Worm (Caenorhabditis elegans) whole organism, early embryonic: Measurements from ENCODE around the gene sdz-28.

Source experiments
- F13C5.2 ChIP-seq: sonication (generic microtip); optimal IDR thresholded peaks from 2 replicates; lab custom pipeline; 2017; ENCODE audit warnings: mild to moderate bottlenecking, missing genetic modification characterization, inconsistent platforms, missing compliant biosample characterization
- ama-1 ChIP-seq: fragments of 150-350 bp; optimal IDR thresholded peaks from 2 replicates; lab custom pipeline; 2014
- ceh-13 ChIP-seq: fragments of 200-800 bp; sonication (Bioruptor generic); optimal IDR thresholded peaks from 2 replicates; lab custom pipeline; 2018; ENCODE audit warnings: mild to moderate bottlenecking, missing genetic modification characterization, missing compliant biosample characterization
- ceh-36 ChIP-seq: sonication (generic microtip); optimal IDR thresholded peaks from 2 replicates; lab custom pipeline; 2016; ENCODE audit warnings: missing genetic modification characterization, inconsistent platforms, missing compliant biosample characterization
- flt-1 ChIP-seq: fragments of 200-800 bp; sonication (Bioruptor generic); IDR thresholded peaks from 2 replicates; pipeline ENCODE4 v1.3.6; 2022; ENCODE audit warnings: missing genetic modification characterization, missing compliant biosample characterization
- hmbx-1 ChIP-seq: sonication (generic microtip); optimal IDR thresholded peaks from 2 replicates; lab custom pipeline; 2016; ENCODE audit warnings: mild to moderate bottlenecking, missing genetic modification characterization, missing compliant biosample characterization
- hnd-1 ChIP-seq: sonication (generic microtip); optimal IDR thresholded peaks from 2 replicates; lab custom pipeline; 2016; ENCODE audit warnings: missing genetic modification characterization, missing compliant biosample characterization
- sea-1 ChIP-seq: fragments of 200-800 bp; sonication (Bioruptor generic); conservative IDR thresholded peaks from 2 replicates; pipeline ENCODE4 v1.3.6; 2022; ENCODE audit warnings: missing genetic modification characterization, missing compliant biosample characterization

ce11 chrII:2114488-2114887 is 16.4 kb upstream of the sdz-28 start:
- TF ChIP-seq F13C5.2 = no peak
- no peak for TF ChIP-seq hnd-1
- no peak for TF ChIP-seq ama-1
- no peak for TF ChIP-seq flt-1 (GFP tag; lab: Robert Waterston, UW)
- no peak for TF ChIP-seq ceh-13 (GFP tag; lab: Kevin White, UChicago)
- TF ChIP-seq ceh-36 = no peak
- no peak for TF ChIP-seq sea-1
- no peak for TF ChIP-seq hmbx-1 (tag; lab: Kevin White, UChicago)
